Worm (Caenorhabditis elegans) whole organism, midembryonic: ENCODE measurements around the gene F46C5.2.

Experiments
- T22C8.4 ChIP-seq: fragments of 200-800 bp; sonication (Bioruptor generic); IDR thresholded peaks from 2 replicates; pipeline ENCODE4 v1.3.6; 2022; ENCODE audit warnings: missing genetic modification characterization, missing compliant biosample characterization
- cog-1 ChIP-seq: sonication (generic microtip); optimal IDR thresholded peaks from 2 replicates; lab custom pipeline; 2016; ENCODE audit warnings: missing genetic modification characterization, missing compliant biosample characterization
- flt-1 ChIP-seq: fragments of 200-800 bp; sonication (Bioruptor generic); IDR thresholded peaks from 2 replicates; pipeline ENCODE4 v1.3.6; 2022; ENCODE audit warnings: missing genetic modification characterization, missing compliant biosample characterization
- klf-2 ChIP-seq: fragments of 200-800 bp; sonication (Bioruptor generic); conservative IDR thresholded peaks from 2 replicates; pipeline ENCODE4 v1.3.6; 2022; ENCODE audit warnings: missing genetic modification reagents, missing genetic modification characterization, missing compliant biosample characterization
- med-1 ChIP-seq: sonication (generic microtip); optimal IDR thresholded peaks from 2 replicates; lab custom pipeline; 2017; ENCODE audit warnings: missing genetic modification characterization, mild to moderate bottlenecking, missing compliant biosample characterization, antibody characterized with exemption, missing genetic modification reagents; ENCODE audit not compliant: insufficient read depth
- ref-1 ChIP-seq: fragments of 200-800 bp; sonication (Bioruptor generic); conservative IDR thresholded peaks from 2 replicates; pipeline ENCODE4 v1.3.6; 2022; ENCODE audit warnings: missing genetic modification reagents, missing genetic modification characterization, missing compliant biosample characterization
- tab-1 ChIP-seq: fragments of 200-800 bp; sonication (Bioruptor generic); IDR thresholded peaks from 2 replicates; pipeline ENCODE4 v1.3.6; 2022; ENCODE audit warnings: missing genetic modification characterization, missing compliant biosample characterization
- ztf-23 ChIP-seq: fragments of 200-800 bp; sonication (Bioruptor generic); IDR thresholded peaks from 2 replicates; pipeline ENCODE4 v1.3.6; 2022; ENCODE audit warnings: missing genetic modification reagents, missing genetic modification characterization, missing compliant biosample characterization
- ztf-29 ChIP-seq: fragments of 200-800 bp; sonication (Bioruptor generic); IDR thresholded peaks from 2 replicates; pipeline ENCODE4 v1.3.6; 2022; ENCODE audit warnings: missing genetic modification reagents, missing genetic modification characterization, missing compliant biosample characterization

Gene F46C5.2

DNA sequence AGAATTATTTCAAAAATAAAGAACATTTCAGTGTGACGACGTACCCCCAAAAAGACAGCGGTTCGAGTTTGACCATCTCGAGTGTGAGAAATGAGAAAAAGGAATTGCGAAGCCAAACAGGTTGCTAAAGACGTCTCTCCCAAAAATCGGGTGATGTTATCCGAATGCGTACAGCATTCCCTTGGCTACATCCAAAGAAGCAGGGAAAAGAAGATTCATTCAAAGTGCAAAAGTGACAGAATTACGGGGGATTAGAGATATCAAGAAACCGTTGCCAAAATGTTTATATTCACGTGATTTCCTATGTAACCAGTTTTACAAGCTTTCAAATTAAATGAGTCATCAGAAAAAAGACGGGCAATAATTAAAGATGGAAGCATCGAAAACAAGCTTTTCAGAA lies 24.9 kb upstream of the F46C5.2 start:
- no peak for TF ChIP-seq med-1

DNA sequence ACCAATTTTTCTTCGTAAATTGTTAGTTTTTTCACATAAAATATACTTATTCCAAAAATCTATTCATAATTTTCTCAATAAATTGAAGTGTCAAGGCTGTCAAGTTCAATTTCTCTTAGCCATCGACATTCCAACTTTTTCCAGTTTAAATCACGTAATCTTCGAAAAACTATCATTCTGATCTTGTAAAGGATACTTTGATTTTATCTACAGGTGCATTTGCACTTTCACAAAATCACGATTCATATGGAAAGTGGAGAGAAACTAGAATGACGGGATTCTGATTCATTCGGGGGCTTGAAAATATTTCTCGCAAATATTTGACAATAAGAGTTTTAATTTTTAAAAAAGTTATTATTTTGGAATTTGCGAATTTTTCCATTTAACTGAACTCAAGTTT lies 24.1 kb upstream of the F46C5.2 start:
- no peak for TF ChIP-seq med-1
- no peak for TF ChIP-seq flt-1
- no peak for TF ChIP-seq cog-1 (tag; lab: Kevin White, UChicago)
- TF ChIP-seq ztf-29 (GFP tag; lab: Robert Waterston, UW) = no peak
- TF ChIP-seq ztf-23 = no peak
- no peak for TF ChIP-seq ref-1
- TF ChIP-seq T22C8.4 = no peak
- TF ChIP-seq tab-1 (GFP tag; lab: Robert Waterston, UW) = no peak
- no peak for TF ChIP-seq klf-2 (GFP tag; lab: Robert Waterston, UW)

DNA sequence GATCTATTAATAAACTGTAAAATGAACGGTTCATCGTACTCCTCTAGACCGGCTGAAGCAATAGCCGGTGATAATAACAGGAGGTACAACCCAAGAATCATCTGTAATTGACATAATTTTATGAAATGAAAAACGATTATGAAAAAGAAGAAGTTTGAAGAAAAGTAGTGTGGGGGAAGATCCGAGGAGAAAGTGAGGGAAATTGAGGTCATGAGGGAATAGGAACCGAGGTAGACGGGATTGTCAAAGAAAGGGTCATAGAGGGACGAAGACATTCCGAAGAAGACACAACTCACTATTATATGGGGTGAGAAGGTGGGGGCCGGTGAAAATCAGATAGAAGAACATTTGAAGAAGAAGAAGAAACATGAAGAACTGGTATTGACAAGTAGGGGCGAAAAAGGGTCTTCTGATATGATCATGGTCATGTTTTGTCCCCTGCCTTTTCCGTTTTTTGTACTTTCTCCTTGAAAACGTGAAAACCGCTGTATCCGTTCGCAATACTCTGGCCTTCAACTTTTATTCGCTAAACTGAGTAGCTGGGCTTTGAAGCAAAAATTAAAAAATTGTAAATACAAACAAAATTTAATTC lies 23.0 kb upstream of the F46C5.2 start, which contains the start of gene oac-46:
Gene oac-46, minus strand, starts transcription at position 101 of the 592 bp plus-strand sequence.
- no peak for TF ChIP-seq T22C8.4
- no peak for TF ChIP-seq ref-1
- TF ChIP-seq ztf-23 = no peak
- TF ChIP-seq cog-1 (tag; lab: Kevin White, UChicago) = no peak
- TF ChIP-seq flt-1 = no peak
- TF ChIP-seq ztf-29 (GFP tag; lab: Robert Waterston, UW) = no peak
- no peak for TF ChIP-seq klf-2 (GFP tag; lab: Robert Waterston, UW)
- TF ChIP-seq tab-1 (GFP tag; lab: Robert Waterston, UW) = no peak

DNA sequence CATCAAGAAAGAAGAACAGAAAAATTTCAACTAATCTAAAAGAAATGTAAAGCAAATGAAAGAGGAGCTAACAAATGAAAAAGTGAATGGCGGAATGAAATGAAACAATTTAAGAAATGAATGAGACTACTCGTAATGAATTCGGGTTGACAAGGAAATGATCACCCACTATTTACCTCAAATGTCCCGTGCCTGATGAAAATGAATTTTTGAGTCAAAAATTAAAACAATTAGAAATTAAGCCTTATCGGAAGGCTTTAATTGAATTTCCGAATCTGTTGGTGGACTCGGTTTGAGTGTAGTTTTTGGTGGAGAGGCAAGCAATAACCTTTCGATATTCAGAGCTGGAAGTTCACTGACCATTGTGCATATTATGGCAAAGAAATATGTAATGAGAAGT lies 19.9 kb upstream of the F46C5.2 start:
- no peak for TF ChIP-seq klf-2 (GFP tag; lab: Robert Waterston, UW)
- TF ChIP-seq cog-1 (tag; lab: Kevin White, UChicago) = no peak
- TF ChIP-seq tab-1 (GFP tag; lab: Robert Waterston, UW) = no peak
- no peak for TF ChIP-seq med-1
- no peak for TF ChIP-seq flt-1
- no peak for TF ChIP-seq T22C8.4

DNA sequence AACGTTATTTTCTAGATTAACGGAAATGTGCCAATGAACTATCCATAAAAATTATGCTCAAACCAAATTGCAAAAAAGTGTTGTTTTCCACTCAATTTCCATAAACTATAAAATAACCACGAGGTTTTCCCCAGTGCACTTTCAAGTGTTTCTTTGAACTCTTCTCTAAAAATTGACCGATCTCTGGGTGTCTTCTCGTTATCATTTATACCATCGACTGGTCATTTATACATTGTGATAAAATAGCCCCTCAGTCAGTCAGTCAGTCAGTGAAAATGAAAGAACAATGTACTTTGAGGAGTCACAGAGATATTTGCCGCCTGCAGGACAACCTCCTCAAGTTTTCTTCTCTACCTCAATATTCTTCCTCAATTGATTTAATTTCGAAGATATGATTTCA lies 16.8 kb upstream of the F46C5.2 start:
- TF ChIP-seq ref-1 (no peak), med-1 (no peak), T22C8.4 (no peak), cog-1 (tag; lab: Kevin White, UChicago) (no peak), tab-1 (GFP tag; lab: Robert Waterston, UW) (no peak), klf-2 (GFP tag; lab: Robert Waterston, UW) (no peak), ztf-29 (GFP tag; lab: Robert Waterston, UW) (no peak), ztf-23 (no peak), flt-1 (no peak)

DNA sequence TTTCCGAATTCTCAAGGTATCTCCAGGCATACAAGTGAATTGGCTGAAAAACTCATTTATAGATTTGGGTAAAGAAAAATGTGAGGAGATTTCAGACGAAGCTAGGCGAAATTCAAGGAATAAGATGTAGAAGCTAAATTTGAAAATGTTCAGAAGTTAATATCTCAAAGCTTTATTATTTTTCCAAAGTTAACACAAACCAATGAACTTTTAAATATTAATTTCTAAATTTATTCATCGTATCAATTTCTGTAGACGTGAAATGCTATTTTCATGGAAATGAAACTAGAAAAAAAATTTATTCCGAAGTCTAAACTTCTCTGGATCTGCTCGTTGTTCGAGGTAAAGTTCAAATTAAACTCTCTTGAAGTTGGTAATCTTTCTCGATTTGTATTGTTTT lies 16.2 kb upstream of the F46C5.2 start, which contains the start of gene agxt-1:
Gene agxt-1, plus strand, starts transcription at position 301 of the 400 bp plus-strand sequence.
- TF ChIP-seq cog-1 (tag; lab: Kevin White, UChicago) = no peak
- no peak for TF ChIP-seq flt-1
- TF ChIP-seq med-1 = no peak
- TF ChIP-seq klf-2 (GFP tag; lab: Robert Waterston, UW) = no peak
- no peak for TF ChIP-seq T22C8.4
- TF ChIP-seq ztf-23 = no peak
- no peak for TF ChIP-seq ztf-29 (GFP tag; lab: Robert Waterston, UW)

DNA sequence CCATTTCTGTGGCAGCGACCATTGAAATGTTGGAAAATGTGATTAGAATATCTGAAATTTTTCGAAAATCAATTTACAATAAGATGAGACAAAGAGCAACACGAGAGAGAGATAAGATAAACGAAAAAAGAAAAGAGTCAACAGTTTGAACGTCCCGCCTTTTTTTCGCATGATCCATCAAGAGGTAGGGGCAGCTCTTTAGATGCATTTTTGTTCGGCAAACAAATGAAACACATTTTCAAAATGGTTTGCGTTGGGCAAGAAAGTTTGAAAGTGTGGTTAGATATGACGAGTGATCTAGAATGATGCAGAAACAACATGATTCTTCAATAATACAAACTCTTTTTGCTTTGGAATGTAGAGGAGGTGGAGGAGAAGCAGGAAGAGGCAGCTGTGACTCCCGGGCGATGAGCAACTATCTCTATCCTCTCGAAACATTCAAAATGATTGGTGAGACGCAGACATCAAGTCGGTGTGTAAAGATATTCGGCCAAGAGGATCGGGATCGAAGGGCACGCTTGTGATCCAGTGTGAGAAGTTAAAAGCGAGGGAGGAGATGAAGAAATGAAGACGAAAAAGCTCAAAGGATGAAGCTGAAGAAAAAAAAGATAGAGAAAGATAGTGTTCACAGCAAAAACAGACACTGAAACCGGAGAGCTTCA lies 15.5 kb upstream of the F46C5.2 start, which contains the start of gene F46C5.6:
Gene F46C5.6, minus strand, starts transcription at position 51 of the 662 bp plus-strand sequence.
- no peak for TF ChIP-seq klf-2 (GFP tag; lab: Robert Waterston, UW)
- TF ChIP-seq ztf-23 = no peak

DNA sequence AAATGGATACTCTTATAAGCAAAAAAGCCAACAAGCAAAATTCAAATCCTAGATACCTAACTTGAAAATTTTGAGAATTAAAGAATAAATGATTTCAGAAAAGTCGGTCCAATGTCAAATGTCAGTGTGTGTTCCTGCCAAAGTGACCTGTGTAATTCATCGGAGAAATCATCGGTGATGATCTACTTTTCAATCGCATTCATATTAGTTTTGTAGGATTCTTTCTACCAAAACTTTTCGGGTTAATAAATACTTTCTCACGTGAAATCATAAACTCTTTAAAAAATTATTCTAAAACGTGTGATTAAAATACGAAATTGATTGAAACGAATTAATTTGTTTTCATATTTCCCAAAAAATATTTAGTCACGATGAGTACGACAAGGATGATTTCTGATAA lies 9.9 kb upstream of the F46C5.2 start, which contains the start of gene F46C5.7:
Gene F46C5.7, plus strand, starts transcription at position 301 of the 400 bp plus-strand sequence.
- TF ChIP-seq klf-2 (GFP tag; lab: Robert Waterston, UW) = no peak
- TF ChIP-seq ref-1 = no peak
- TF ChIP-seq ztf-29 (GFP tag; lab: Robert Waterston, UW) = no peak
- no peak for TF ChIP-seq ztf-23
- no peak for TF ChIP-seq tab-1 (GFP tag; lab: Robert Waterston, UW)
- TF ChIP-seq T22C8.4 = no peak

DNA sequence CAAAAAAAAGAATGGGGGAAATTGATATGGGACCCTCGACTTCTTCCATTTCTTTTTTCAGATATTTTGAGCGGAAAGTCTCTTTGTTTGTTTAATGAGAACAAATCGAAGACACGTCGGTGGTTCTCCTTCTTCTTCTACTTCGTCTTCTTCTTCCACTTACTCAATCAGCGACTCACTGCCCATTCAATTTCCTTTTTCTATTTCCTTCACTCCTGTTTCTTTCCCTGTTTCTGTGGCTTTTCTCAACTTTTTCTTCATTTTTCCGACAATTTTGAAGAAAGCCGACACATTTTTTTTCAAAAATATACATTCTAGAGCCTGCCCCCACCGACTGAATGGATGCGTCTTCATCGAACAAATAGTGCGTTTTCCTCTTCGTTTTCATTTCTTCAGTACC lies 6.8 kb upstream of the F46C5.2 start, which contains the start of gene F46C5.4:
Gene F46C5.4, plus strand, starts transcription at position 222 of the 400 bp plus-strand sequence.
- TF ChIP-seq ztf-23 (no peak), med-1 (no peak), klf-2 (GFP tag; lab: Robert Waterston, UW) (no peak), ref-1 (no peak), tab-1 (GFP tag; lab: Robert Waterston, UW) (no peak), T22C8.4 (no peak), ztf-29 (GFP tag; lab: Robert Waterston, UW) (no peak), flt-1 (no peak), cog-1 (tag; lab: Kevin White, UChicago) (no peak)

DNA sequence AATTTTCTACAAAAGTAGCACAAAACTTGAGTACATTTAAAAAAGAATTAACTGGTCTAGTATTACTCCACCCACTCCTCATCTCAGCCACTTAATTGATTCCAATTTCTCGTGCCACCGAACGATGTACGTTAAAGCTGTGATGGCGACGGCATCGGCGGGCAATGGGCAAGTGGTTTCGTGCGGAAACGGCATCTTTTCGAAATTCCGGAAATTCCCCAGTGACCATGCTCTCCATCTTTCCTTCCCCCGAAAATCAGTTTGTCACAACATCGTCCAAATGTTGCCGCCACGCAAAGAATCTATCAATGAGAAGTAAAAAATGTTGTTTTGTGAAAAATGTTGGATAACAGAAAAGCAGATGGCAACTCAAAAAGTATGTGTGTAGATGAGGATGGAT lies 3.9 kb upstream of the F46C5.2 start:
- TF ChIP-seq T22C8.4 = no peak

DNA sequence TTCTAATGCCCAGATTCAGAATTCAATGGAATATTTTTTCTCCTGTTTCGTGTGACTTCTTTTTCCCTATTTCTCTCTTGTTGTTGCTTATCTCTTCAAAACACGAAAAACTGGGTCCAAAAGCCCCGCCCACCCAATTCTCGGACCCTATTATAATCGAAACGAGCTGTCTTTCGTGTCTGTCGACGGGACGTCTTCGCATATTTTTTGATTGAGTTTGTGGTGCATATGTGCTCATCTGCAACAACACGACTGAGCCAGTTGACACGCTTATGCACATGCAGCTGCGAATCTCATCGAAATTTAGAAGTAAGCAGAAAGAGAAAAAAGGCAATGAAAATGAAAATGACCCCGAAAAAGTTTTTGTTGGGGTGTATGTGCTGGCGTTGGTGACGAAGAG lies 1.8 kb upstream of the F46C5.2 start:
- TF ChIP-seq tab-1 (GFP tag; lab: Robert Waterston, UW) (no peak), ref-1 (no peak), ztf-23 (no peak), flt-1 (no peak), T22C8.4 (no peak), med-1 (no peak), ztf-29 (GFP tag; lab: Robert Waterston, UW) (no peak), klf-2 (GFP tag; lab: Robert Waterston, UW) (no peak), cog-1 (tag; lab: Kevin White, UChicago) (no peak)
